Fruit fly (Drosophila melanogaster) whole organism, embryonic: ENCODE results near the gene P5CDh2.

Source experiments
- Blimp-1 ChIP-seq: fragments of 200-800 bp; sonication (Bioruptor generic); optimal IDR thresholded peaks from 3 replicates; lab custom pipeline; 2018; ENCODE audit warnings: missing biosample characterization, missing genetic modification characterization, mild to moderate bottlenecking, moderate library complexity, missing genetic modification reagents
- CG10209 ChIP-seq: fragments of 200-800 bp; sonication (Bioruptor generic); optimal IDR thresholded peaks from 3 replicates; lab custom pipeline; 2017; ENCODE audit warnings: missing biosample characterization, mild to moderate bottlenecking, missing genetic modification characterization, missing genetic modification reagents
- CG10462 ChIP-seq: fragments of 200-800 bp; sonication (Bioruptor generic); optimal IDR thresholded peaks from 2 replicates; lab custom pipeline; 2016; ENCODE audit warnings: missing biosample characterization, missing genetic modification characterization
- CG10654 ChIP-seq: fragments of 200-800 bp; sonication (Bioruptor generic); optimal IDR thresholded peaks from 2 replicates; lab custom pipeline; 2016; ENCODE audit warnings: missing biosample characterization, missing genetic modification characterization
- CG11093 ChIP-seq: fragments of 200-800 bp; sonication (Bioruptor generic); IDR thresholded peaks from 3 replicates; pipeline ENCODE4 v1.3.6; 2022; ENCODE audit warnings: missing biosample characterization, missing genetic modification characterization
- CG13287 ChIP-seq: fragments of 200-800 bp; sonication (Bioruptor generic); IDR thresholded peaks from 2 replicates; pipeline ENCODE4 v1.3.6; 2022; ENCODE audit warnings: missing biosample characterization, missing genetic modification characterization; ENCODE audit not compliant: partially characterized antibody
- CG13894 ChIP-seq: fragments of 200-800 bp; sonication (Bioruptor generic); optimal IDR thresholded peaks from 3 replicates; lab custom pipeline; 2018; ENCODE audit warnings: missing biosample characterization, mild to moderate bottlenecking, missing genetic modification characterization, moderate library complexity
- CG14050 ChIP-seq: fragments of 200-800 bp; sonication (Bioruptor generic); IDR thresholded peaks from 3 replicates; pipeline ENCODE4 v1.3.6; 2022; ENCODE audit warnings: missing biosample characterization, missing genetic modification characterization
- CG14441 ChIP-seq: fragments of 200-800 bp; sonication (Bioruptor generic); IDR thresholded peaks from 2 replicates; pipeline ENCODE4 v1.3.6; 2022; ENCODE audit warnings: missing biosample characterization, missing genetic modification characterization
- CG17328 ChIP-seq: fragments of 200-800 bp; sonication (Bioruptor generic); IDR thresholded peaks from 2 replicates; pipeline ENCODE4 v1.3.6; 2022; ENCODE audit warnings: missing biosample characterization, missing genetic modification characterization
- CG17912 ChIP-seq: fragments of 200-800 bp; sonication (Bioruptor generic); optimal IDR thresholded peaks from 2 replicates; lab custom pipeline; 2018; ENCODE audit warnings: missing biosample characterization, mild to moderate bottlenecking, missing genetic modification characterization
- CG18262 ChIP-seq: fragments of 200-800 bp; optimal IDR thresholded peaks from 3 replicates; lab custom pipeline; 2019; ENCODE audit warnings: missing biosample characterization, mild to moderate bottlenecking, missing genetic modification characterization, moderate library complexity
- CG2889 ChIP-seq: fragments of 200-800 bp; sonication (Bioruptor generic); IDR thresholded peaks from 3 replicates; pipeline ENCODE4 v1.3.6; 2022; ENCODE audit warnings: missing biosample characterization, missing genetic modification characterization
- CG32772 ChIP-seq: fragments of 200-800 bp; sonication (Bioruptor generic); IDR thresholded peaks from 2 replicates; pipeline ENCODE4 v1.3.6; 2022; ENCODE audit warnings: missing biosample characterization, missing genetic modification characterization
- CG33213 ChIP-seq: fragments of 200-800 bp; sonication (Bioruptor generic); optimal IDR thresholded peaks from 3 replicates; lab custom pipeline; 2016; ENCODE audit warnings: missing biosample characterization, missing genetic modification characterization
- CG3838 ChIP-seq: fragments of 200-800 bp; sonication (Bioruptor generic); optimal IDR thresholded peaks from 3 replicates; lab custom pipeline; 2016; ENCODE audit warnings: missing biosample characterization, missing genetic modification characterization
- CG4617 ChIP-seq: fragments of 200-800 bp; sonication (Bioruptor generic); optimal IDR thresholded peaks from 3 replicates; lab custom pipeline; 2016; ENCODE audit warnings: missing biosample characterization, missing genetic modification characterization, borderline replicate concordance
- CG5245 ChIP-seq: fragments of 200-800 bp; sonication (Bioruptor generic); optimal IDR thresholded peaks from 3 replicates; lab custom pipeline; 2016; ENCODE audit warnings: missing biosample characterization, missing genetic modification characterization
- CG6254 ChIP-seq: fragments of 200-800 bp; sonication (Bioruptor generic); optimal IDR thresholded peaks from 3 replicates; lab custom pipeline; 2017; ENCODE audit warnings: mild to moderate bottlenecking, missing biosample characterization, missing genetic modification reagents, missing genetic modification characterization
- CG7839 ChIP-seq: fragments of 200-800 bp; sonication (Bioruptor generic); optimal IDR thresholded peaks from 3 replicates; lab custom pipeline; 2018; ENCODE audit warnings: missing biosample characterization, mild to moderate bottlenecking, missing genetic modification characterization, moderate library complexity
- CG7987 ChIP-seq: fragments of 200-800 bp; sonication (Bioruptor generic); optimal IDR thresholded peaks from 2 replicates; lab custom pipeline; 2018; ENCODE audit warnings: missing biosample characterization, mild to moderate bottlenecking, missing genetic modification characterization, moderate library complexity
- CTCF ChIP-seq: fragments of 200-800 bp; sonication (Bioruptor generic); optimal IDR thresholded peaks from 2 replicates; lab custom pipeline; 2017; ENCODE audit warnings: missing biosample characterization, mild to moderate bottlenecking, missing genetic modification characterization, moderate library complexity
- Camta ChIP-seq: fragments of 200-800 bp; sonication (Bioruptor generic); optimal IDR thresholded peaks from 2 replicates; lab custom pipeline; 2016; ENCODE audit warnings: missing biosample characterization, missing genetic modification characterization
- Doc3 ChIP-seq: fragments of 200-800 bp; sonication (Bioruptor generic); IDR thresholded peaks from 3 replicates; pipeline ENCODE4 v1.3.6; 2022; ENCODE audit warnings: missing biosample characterization, missing genetic modification characterization; ENCODE audit not compliant: partially characterized antibody
- Ets65A ChIP-seq: fragments of 200-800 bp; sonication (Bioruptor generic); peaks from one replicate; lab custom pipeline; 2016; ENCODE audit warnings: missing biosample characterization, missing genetic modification characterization
- Hr39 ChIP-seq: fragments of >200 bp; optimal IDR thresholded peaks from 2 replicates; lab custom pipeline; 2017
- Hsf ChIP-seq: fragments of 200-800 bp; sonication (Bioruptor generic); optimal IDR thresholded peaks from 3 replicates; lab custom pipeline; 2016; ENCODE audit warnings: missing biosample characterization, missing genetic modification characterization
- Kr ChIP-seq: fragments of 200-800 bp; sonication (Bioruptor generic); optimal IDR thresholded peaks from 2 replicates; lab custom pipeline; 2017; ENCODE audit warnings: missing biosample characterization, mild to moderate bottlenecking, missing genetic modification characterization
- MTF-1 ChIP-seq: fragments of 200-800 bp; sonication (Bioruptor generic); optimal IDR thresholded peaks from 2 replicates; lab custom pipeline; 2018; ENCODE audit warnings: missing biosample characterization, mild to moderate bottlenecking, missing genetic modification characterization, borderline replicate concordance
- Mrtf ChIP-seq: fragments of 200-800 bp; sonication (Bioruptor generic); IDR thresholded peaks from 3 replicates; pipeline ENCODE4 v1.3.6; 2022; ENCODE audit warnings: missing biosample characterization, missing genetic modification characterization
- NFAT ChIP-seq: fragments of 200-800 bp; sonication (Bioruptor generic); IDR thresholded peaks from 2 replicates; pipeline ENCODE4 v1.3.6; 2022; ENCODE audit warnings: missing biosample characterization, missing genetic modification characterization
- Neu2 ChIP-seq: fragments of 200-800 bp; sonication (Bioruptor generic); optimal IDR thresholded peaks from 3 replicates; lab custom pipeline; 2016; ENCODE audit warnings: missing biosample characterization, missing genetic modification characterization, borderline replicate concordance
- Scr ChIP-seq: fragments of 200-800 bp; sonication (Bioruptor generic); IDR thresholded peaks from 2 replicates; pipeline ENCODE4 v1.3.6; 2022; ENCODE audit warnings: missing biosample characterization, missing genetic modification characterization; ENCODE audit not compliant: partially characterized antibody
- Vsx1 ChIP-seq: fragments of 200-800 bp; sonication (Bioruptor generic); optimal IDR thresholded peaks from 2 replicates; lab custom pipeline; 2017; ENCODE audit warnings: missing biosample characterization, mild to moderate bottlenecking, missing genetic modification characterization, missing genetic modification reagents
- YL-1 ChIP-seq: fragments of 200-800 bp; sonication (Bioruptor generic); optimal IDR thresholded peaks from 3 replicates; lab custom pipeline; 2017; ENCODE audit warnings: missing biosample characterization, mild to moderate bottlenecking, missing genetic modification characterization
- br ChIP-seq: fragments of >200 bp; optimal IDR thresholded peaks from 2 replicates; lab custom pipeline; 2017
- cad ChIP-seq: fragments of >200 bp; optimal IDR thresholded peaks from 2 replicates; lab custom pipeline; 2017; ENCODE audit warnings: missing biosample characterization, missing genetic modification characterization
- dmrt99B ChIP-seq: fragments of 200-800 bp; sonication (Bioruptor generic); optimal IDR thresholded peaks from 2 replicates; lab custom pipeline; 2018; ENCODE audit warnings: missing biosample characterization, mild to moderate bottlenecking, missing genetic modification characterization, moderate library complexity
- fd102C ChIP-seq: fragments of 200-800 bp; sonication (Bioruptor generic); optimal IDR thresholded peaks from 2 replicates; lab custom pipeline; 2018; ENCODE audit warnings: missing biosample characterization, mild to moderate bottlenecking, missing genetic modification characterization, moderate library complexity
- gem ChIP-seq: fragments of 200-800 bp; sonication (Bioruptor generic); optimal IDR thresholded peaks from 2 replicates; lab custom pipeline; 2019; ENCODE audit warnings: missing biosample characterization, mild to moderate bottlenecking, missing genetic modification characterization, moderate library complexity
- jigr1 ChIP-seq: fragments of 200-800 bp; sonication (Bioruptor generic); IDR thresholded peaks from 3 replicates; pipeline ENCODE4 v1.3.6; 2022; ENCODE audit warnings: missing biosample characterization, missing genetic modification characterization
- onecut ChIP-seq: fragments of 200-800 bp; sonication (Bioruptor generic); IDR thresholded peaks from 2 replicates; pipeline ENCODE4 v1.3.6; 2022; ENCODE audit warnings: missing biosample characterization, missing genetic modification characterization
- otp ChIP-seq: fragments of 200-800 bp; sonication (Bioruptor generic); IDR thresholded peaks from 3 replicates; pipeline ENCODE4, ENCODE4 v1.3.6; 2022; ENCODE audit warnings: missing biosample characterization, missing genetic modification characterization
- row ChIP-seq: fragments of 200-800 bp; sonication (Bioruptor generic); IDR thresholded peaks from 3 replicates; pipeline ENCODE4 v1.3.6; 2022; ENCODE audit warnings: missing biosample characterization, missing genetic modification characterization
- schlank ChIP-seq: fragments of 200-800 bp; sonication (Bioruptor generic); optimal IDR thresholded peaks from 2 replicates; lab custom pipeline; 2018; ENCODE audit warnings: missing biosample characterization, mild to moderate bottlenecking, missing genetic modification characterization
- sima ChIP-seq: fragments of 200-800 bp; sonication (Bioruptor generic); optimal IDR thresholded peaks from 2 replicates; lab custom pipeline; 2016; ENCODE audit warnings: missing biosample characterization, missing genetic modification characterization
- sna ChIP-seq: fragments of 200-800 bp; sonication (Bioruptor generic); IDR thresholded peaks from 2 replicates; pipeline ENCODE4 v1.3.6; 2022; ENCODE audit warnings: missing biosample characterization, missing genetic modification characterization; ENCODE audit not compliant: partially characterized antibody
- stwl ChIP-seq: fragments of 200-800 bp; sonication (Bioruptor generic); optimal IDR thresholded peaks from 3 replicates; lab custom pipeline; 2018; ENCODE audit warnings: missing biosample characterization, mild to moderate bottlenecking, missing genetic modification characterization, moderate library complexity
- tup ChIP-seq: fragments of 200-800 bp; sonication (Bioruptor generic); optimal IDR thresholded peaks from 2 replicates; lab custom pipeline; 2016; ENCODE audit warnings: missing biosample characterization, mild to moderate bottlenecking, missing genetic modification characterization, moderate library complexity
- yki ChIP-seq: fragments of >200 bp; optimal IDR thresholded peaks from 3 replicates; lab custom pipeline; 2018
- z ChIP-seq: fragments of 200-800 bp; sonication (Bioruptor generic); IDR thresholded peaks from 3 replicates; pipeline ENCODE4 v1.3.6; 2022; ENCODE audit warnings: missing biosample characterization, missing genetic modification characterization

P5CDh2 gene

DNA sequence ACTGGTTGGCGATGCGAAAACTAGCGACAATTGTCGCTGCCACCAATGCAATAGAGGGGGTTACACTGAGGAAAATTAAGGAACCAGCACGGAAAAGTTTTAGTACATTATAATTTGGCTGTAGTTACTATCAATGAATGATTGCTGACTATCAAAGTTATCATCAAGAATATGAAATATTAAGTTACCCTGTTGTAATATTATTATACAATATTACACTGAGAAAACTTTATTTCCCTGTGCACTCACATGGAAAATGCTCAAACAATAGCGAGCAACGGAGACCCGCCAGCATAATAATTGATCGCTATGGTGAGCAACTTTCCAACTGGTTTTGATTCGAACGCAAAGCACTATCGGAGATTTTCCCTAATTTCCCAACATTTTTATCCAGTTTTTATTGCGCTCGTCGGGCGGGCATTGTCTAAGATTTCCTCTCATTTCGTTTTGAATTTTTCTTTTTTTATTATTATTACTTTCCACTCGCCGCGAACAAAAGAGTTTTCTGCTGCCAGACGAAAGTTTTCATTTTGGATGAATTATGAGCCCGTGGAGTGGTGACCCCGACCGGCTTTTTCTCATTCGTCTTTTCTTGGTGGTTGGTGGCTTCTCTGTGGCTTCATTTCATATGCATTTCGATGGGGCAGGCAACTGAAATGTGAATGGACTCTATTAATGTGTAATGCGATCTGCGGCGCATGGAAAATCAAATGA, 15.4 kb upstream of the P5CDh2 start (continued):
- TF ChIP-seq CG18262: peak; percentile 92
- TF ChIP-seq CG11093 (GFP tag; lab: Robert Waterston, UW): no peak
- TF ChIP-seq CG17328 (GFP tag; lab: Robert Waterston, UW): peak; percentile 89
- peak; percentile 67 for TF ChIP-seq CG10462
- TF ChIP-seq Doc3 (GFP tag; lab: Robert Waterston, UW): no peak
- no peak for TF ChIP-seq CG13287
- no peak for TF ChIP-seq NFAT (GFP tag; lab: Robert Waterston, UW)
- TF ChIP-seq yki (lab: Kevin White, UChicago): no peak
- TF ChIP-seq schlank: no peak
- TF ChIP-seq CG2889 (GFP tag; lab: Robert Waterston, UW): no peak
- TF ChIP-seq Neu2 (GFP tag; lab: Kevin White, UChicago): no peak
- no peak for TF ChIP-seq sima (GFP tag; lab: Kevin White, UChicago)
- peak; percentile 75; the same call in 2 of the 3 replicates for TF ChIP-seq otp
- TF ChIP-seq row: peak; percentile 79
- TF ChIP-seq CG33213 (GFP tag; lab: Kevin White, UChicago): peak; percentile 38
- peak; percentile 63 for TF ChIP-seq CG6254
- peak; percentile 57 for TF ChIP-seq onecut (GFP tag; lab: Robert Waterston, UW)
- no peak for TF ChIP-seq CG3838 (GFP tag; lab: Kevin White, UChicago)
- peak; percentile 59 for TF ChIP-seq Camta (GFP tag; lab: Kevin White, UChicago)
- TF ChIP-seq Mrtf (GFP tag; lab: Robert Waterston, UW): no peak; the same call in 2 of the 3 replicates
- TF ChIP-seq CG32772: peak; percentile 73
- peak; percentile 47 for TF ChIP-seq tup (GFP tag; lab: Kevin White, UChicago)
- peak; percentile 4 for TF ChIP-seq CG4617 (GFP tag; lab: Kevin White, UChicago)
- no peak for TF ChIP-seq stwl (tag; lab: Kevin White, UChicago)
- TF ChIP-seq Scr: no peak
- peak; percentile 38 for TF ChIP-seq Vsx1 (GFP tag; lab: Kevin White, UChicago)
- TF ChIP-seq CG17912 (GFP tag; lab: Kevin White, UChicago): no peak
- peak; percentile 44 for TF ChIP-seq CG10654 (GFP tag; lab: Kevin White, UChicago)
- TF ChIP-seq br (lab: Kevin White, UChicago): no peak
- TF ChIP-seq Ets65A: peak; percentile 86
- no peak for TF ChIP-seq jigr1 (GFP tag; lab: Robert Waterston, UW)
- TF ChIP-seq Hr39 (lab: Kevin White, UChicago): no peak
- TF ChIP-seq CG14050 (GFP tag; lab: Robert Waterston, UW): peak; percentile 27; the same call in 1 of the 3 replicates
- TF ChIP-seq sna (GFP tag; lab: Robert Waterston, UW): no peak
- peak; percentile 55 for TF ChIP-seq Hsf (GFP tag; lab: Kevin White, UChicago)
- peak; percentile 87 for TF ChIP-seq dmrt99B (tag; lab: Kevin White, UChicago)
- peak; percentile 45 for TF ChIP-seq CG14441 (GFP tag; lab: Robert Waterston, UW)
- peak; percentile 61 for TF ChIP-seq CG5245 (GFP tag; lab: Kevin White, UChicago)
- TF ChIP-seq Blimp-1 (GFP tag; lab: Kevin White, UChicago): peak; percentile 74
- TF ChIP-seq CTCF (GFP tag; lab: Kevin White, UChicago): peak; percentile 19
- no peak for TF ChIP-seq CG13894 (tag; lab: Kevin White, UChicago)
- peak; percentile 81 for TF ChIP-seq CG7839 (tag; lab: Kevin White, UChicago)
- peak; percentile 23 for TF ChIP-seq MTF-1
- peak; percentile 73 for TF ChIP-seq CG10209 (GFP tag; lab: Kevin White, UChicago)
- no peak for TF ChIP-seq CG7987 (GFP tag; lab: Kevin White, UChicago)
- TF ChIP-seq YL-1: peak; percentile 46
- TF ChIP-seq fd102C: peak; percentile 39
- TF ChIP-seq cad: no peak
- peak; percentile 95 for TF ChIP-seq gem (tag; lab: Kevin White, UChicago)
- TF ChIP-seq Kr (GFP tag; lab: Kevin White, UChicago): no peak
- TF ChIP-seq z: no peak
